Worm (Caenorhabditis elegans) whole organism, mixed stage, embryonic: ENCODE data around the gene ain-1.
A peak's percentile ranks its signal among the peaks of the same experiment; 100 is the strongest.

Experiments used
- M03D4.4 ChIP-seq: sonication (generic microtip); optimal IDR thresholded peaks from 2 replicates; lab custom pipeline; 2017; ENCODE audit warnings: mild to moderate bottlenecking, missing genetic modification characterization, missing compliant biosample characterization
- bed-3 ChIP-seq: fragments of 200-800 bp; sonication (Bioruptor generic); optimal IDR thresholded peaks from 3 replicates; lab custom pipeline; 2018; ENCODE audit warnings: mild to moderate bottlenecking, missing genetic modification characterization, moderate library complexity, missing compliant biosample characterization
- blmp-1 ChIP-seq: fragments of 150-350 bp; optimal IDR thresholded peaks from 2 replicates; lab custom pipeline; 2014; ENCODE audit warnings: missing biosample characterization, missing genetic modification characterization
- ceh-43 ChIP-seq: fragments of 200-800 bp; sonication (Bioruptor generic); optimal IDR thresholded peaks from 2 replicates; lab custom pipeline; 2018; ENCODE audit warnings: mild to moderate bottlenecking, missing genetic modification characterization, moderate library complexity, missing compliant biosample characterization
- ceh-83 ChIP-seq: fragments of 200-800 bp; sonication (Bioruptor generic); optimal IDR thresholded peaks from 2 replicates; lab custom pipeline; 2018; ENCODE audit warnings: mild to moderate bottlenecking, missing genetic modification characterization, missing compliant biosample characterization
- ces-1 ChIP-seq: fragments of 150-350 bp; optimal IDR thresholded peaks from 2 replicates; lab custom pipeline; 2014; ENCODE audit warnings: missing biosample characterization, missing genetic modification reagents, missing genetic modification characterization
- cnd-1 ChIP-seq: fragments of 200-800 bp; sonication (Bioruptor generic); optimal IDR thresholded peaks from 2 replicates; lab custom pipeline; 2018; ENCODE audit warnings: mild to moderate bottlenecking, missing genetic modification characterization, missing compliant biosample characterization
- drap-1 ChIP-seq: fragments of 200-800 bp; sonication (Bioruptor generic); optimal IDR thresholded peaks from 3 replicates; lab custom pipeline; 2018; ENCODE audit warnings: mild to moderate bottlenecking, missing genetic modification characterization, missing compliant biosample characterization
- elt-3 ChIP-seq: fragments of 150-350 bp; optimal IDR thresholded peaks from 2 replicates; lab custom pipeline; 2014; ENCODE audit warnings: missing biosample characterization, missing genetic modification characterization
- ham-2 ChIP-seq: fragments of 200-800 bp; sonication (Bioruptor generic); optimal IDR thresholded peaks from 2 replicates; lab custom pipeline; 2018; ENCODE audit warnings: mild to moderate bottlenecking, missing genetic modification characterization, missing compliant biosample characterization
- hlh-1 ChIP-seq: fragments of 150-350 bp; optimal IDR thresholded peaks from 2 replicates; lab custom pipeline; 2014; ENCODE audit warnings: missing biosample characterization, missing genetic modification reagents, missing genetic modification characterization
- lin-13 ChIP-seq: fragments of 150-350 bp; optimal IDR thresholded peaks from 2 replicates; lab custom pipeline; 2014; ENCODE audit warnings: missing biosample characterization, missing genetic modification characterization
- lin-32 ChIP-seq: fragments of 200-800 bp; sonication (Bioruptor generic); optimal IDR thresholded peaks from 2 replicates; lab custom pipeline; 2018; ENCODE audit warnings: mild to moderate bottlenecking, missing genetic modification characterization, missing compliant biosample characterization
- lsy-2 ChIP-seq: fragments of 150-350 bp; optimal IDR thresholded peaks from 2 replicates; lab custom pipeline; 2014; ENCODE audit warnings: missing biosample characterization, missing genetic modification characterization
- mab-5 ChIP-seq: fragments of 150-350 bp; optimal IDR thresholded peaks from 2 replicates; lab custom pipeline; 2014; ENCODE audit warnings: missing biosample characterization, missing genetic modification characterization
- mep-1 ChIP-seq: fragments of 150-350 bp; optimal IDR thresholded peaks from 2 replicates; lab custom pipeline; 2017; ENCODE audit warnings: missing biosample characterization, missing genetic modification reagents, missing genetic modification characterization, inconsistent platforms
- mls-2 ChIP-seq: sonication (generic microtip); optimal IDR thresholded peaks from 2 replicates; lab custom pipeline; 2016; ENCODE audit warnings: mild to moderate bottlenecking, missing genetic modification characterization, moderate library complexity, missing compliant biosample characterization
- nhr-2 ChIP-seq: fragments of 150-350 bp; optimal IDR thresholded peaks from 2 replicates; lab custom pipeline; 2014; ENCODE audit warnings: missing biosample characterization, missing genetic modification characterization
- nhr-237 ChIP-seq: fragments of 150-350 bp; optimal IDR thresholded peaks from 2 replicates; lab custom pipeline; 2014; ENCODE audit warnings: missing biosample characterization, missing genetic modification characterization
- nhr-28 ChIP-seq: fragments of 150-350 bp; optimal IDR thresholded peaks from 2 replicates; lab custom pipeline; 2014; ENCODE audit warnings: missing biosample characterization, missing genetic modification characterization
- nhr-76 ChIP-seq: sonication (generic microtip); optimal IDR thresholded peaks from 2 replicates; lab custom pipeline; 2017; ENCODE audit warnings: missing biosample characterization, missing genetic modification characterization
- pha-4 ChIP-seq: fragments of 150-350 bp; optimal IDR thresholded peaks from 2 replicates; lab custom pipeline; 2018; ENCODE audit warnings: missing biosample characterization, missing genetic modification reagents, missing genetic modification characterization
- sem-2 ChIP-seq: fragments of 200-800 bp; sonication (Bioruptor generic); optimal IDR thresholded peaks from 2 replicates; lab custom pipeline; 2018; ENCODE audit warnings: mild to moderate bottlenecking, missing genetic modification characterization, missing compliant biosample characterization
- sptf-1 ChIP-seq: sonication (generic microtip); optimal IDR thresholded peaks from 2 replicates; lab custom pipeline; 2017; ENCODE audit warnings: mild to moderate bottlenecking, missing genetic modification characterization, moderate library complexity, missing compliant biosample characterization
- unc-120 ChIP-seq: sonication (generic microtip); optimal IDR thresholded peaks from 2 replicates; lab custom pipeline; 2017; ENCODE audit warnings: missing genetic modification characterization, missing compliant biosample characterization; ENCODE audit not compliant: poor library complexity, severe bottlenecking
- unc-39 ChIP-seq: fragments of 150-350 bp; optimal IDR thresholded peaks from 2 replicates; lab custom pipeline; 2014; ENCODE audit warnings: missing biosample characterization, missing genetic modification characterization
- zip-8 ChIP-seq: fragments of 150-350 bp; optimal IDR thresholded peaks from 2 replicates; lab custom pipeline; 2014; ENCODE audit warnings: missing biosample characterization, missing genetic modification characterization
- ztf-11 ChIP-seq: fragments of 150-350 bp; optimal IDR thresholded peaks from 2 replicates; lab custom pipeline; 2014; ENCODE audit warnings: missing biosample characterization, missing genetic modification characterization

ain-1 gene

DNA sequence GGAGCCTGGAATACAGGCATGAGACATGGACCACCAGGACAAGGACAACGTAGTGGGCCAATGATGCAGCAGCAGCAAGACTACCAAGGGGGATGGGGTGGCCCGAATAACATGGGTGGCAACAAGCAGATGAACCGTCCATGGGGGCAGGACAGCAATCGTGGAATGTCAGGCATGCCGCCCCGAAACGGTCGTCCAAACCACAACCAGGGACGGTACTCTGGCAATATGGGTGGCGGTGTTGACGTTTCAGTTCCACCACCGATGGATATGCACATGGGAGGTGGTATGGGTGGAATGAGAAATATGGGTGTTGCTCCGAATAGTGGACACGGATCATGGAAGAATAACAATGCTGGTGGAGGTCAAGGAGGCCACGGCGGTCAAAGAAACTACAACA, 843 bp downstream of the ain-1 start:
- TF ChIP-seq drap-1 (GFP tag; lab: Kevin White, UChicago) (no peak), bed-3 (GFP tag; lab: Kevin White, UChicago) (no peak)

DNA sequence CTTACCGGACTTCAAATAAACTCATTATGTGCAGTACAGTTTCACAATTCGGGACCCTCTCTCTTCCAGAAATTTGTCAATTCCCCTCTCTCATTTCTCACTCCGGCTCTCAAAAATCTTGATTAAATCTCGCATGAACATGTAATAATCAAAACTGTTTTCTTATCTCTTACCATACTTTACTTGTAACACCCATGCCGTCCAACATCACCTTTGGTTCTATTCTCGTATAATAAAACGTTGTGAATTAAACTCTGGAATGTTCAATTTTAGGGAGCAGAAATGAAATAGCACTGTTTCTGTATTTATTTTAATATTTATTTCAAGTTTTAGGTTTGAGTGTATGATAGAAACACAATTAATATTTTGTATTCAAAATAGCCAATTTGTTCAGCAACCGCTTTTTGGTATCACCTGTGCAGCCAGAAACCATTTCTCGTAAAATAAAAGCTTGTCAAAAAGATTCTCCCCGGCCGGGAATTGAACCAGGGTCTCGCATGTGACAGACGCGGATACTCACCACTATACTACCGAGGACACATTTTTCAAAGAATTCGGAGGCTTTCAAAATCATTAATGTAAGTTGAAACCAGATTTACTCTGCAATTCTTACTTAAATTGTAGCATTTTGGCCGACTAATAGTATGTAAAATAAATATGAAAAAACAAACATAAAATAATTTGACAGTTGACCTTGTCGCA, 4.3 kb downstream of the ain-1 start:
- TF ChIP-seq sptf-1 (tag; lab: Kevin White, UChicago) (no peak), ceh-83 (GFP tag; lab: Kevin White, UChicago) (peak; percentile 29)

DNA sequence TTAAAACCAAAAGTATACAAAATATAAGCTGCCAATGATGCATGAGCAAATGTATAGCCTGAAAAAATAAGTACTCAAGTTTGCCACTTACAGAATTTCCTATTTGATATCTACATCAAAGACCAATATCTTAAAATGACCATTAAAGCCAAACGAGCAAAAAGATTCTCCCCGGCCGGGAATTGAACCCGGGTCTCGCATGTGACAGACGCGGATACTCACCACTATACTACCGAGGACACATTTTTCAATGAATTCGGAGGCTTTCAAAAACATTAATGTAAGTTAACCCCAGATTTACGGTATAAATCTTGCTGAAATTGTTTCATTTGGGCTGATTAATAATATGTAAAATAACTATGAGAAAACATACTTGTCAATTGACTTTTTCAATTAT, 4.9 kb downstream of the ain-1 start:
- TF ChIP-seq drap-1 (GFP tag; lab: Kevin White, UChicago) (no peak), unc-39 (tag; lab: Kevin White, UChicago) (no peak), mab-5 (tag; lab: Kevin White, UChicago) (no peak), unc-120 (no peak), hlh-1 (no peak), lin-13 (tag; lab: Kevin White, UChicago) (no peak), zip-8 (tag; lab: Kevin White, UChicago) (no peak), blmp-1 (tag; lab: Kevin White, UChicago) (no peak), nhr-28 (tag; lab: Kevin White, UChicago) (no peak), sem-2 (no peak)

DNA sequence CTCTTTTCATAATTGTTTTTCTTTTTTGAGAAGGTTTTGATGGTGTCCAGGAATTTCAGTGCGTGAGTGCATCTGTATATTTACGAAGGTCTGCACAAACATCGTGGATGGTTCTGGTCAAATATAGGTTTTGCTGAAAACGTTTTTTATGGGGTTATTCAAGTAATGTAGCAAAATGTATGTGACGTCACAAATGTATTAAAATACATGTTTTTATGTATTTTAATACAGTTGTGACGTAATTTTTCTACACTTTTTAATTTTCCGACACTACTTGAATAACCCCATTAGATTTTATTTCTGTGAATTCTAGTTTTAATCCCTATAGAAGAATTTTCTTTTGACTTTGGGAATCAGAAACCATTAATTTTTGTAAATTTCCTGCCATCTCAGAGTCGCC, 5.5 kb downstream of the ain-1 start:
- TF ChIP-seq zip-8 (tag; lab: Kevin White, UChicago) = peak; percentile 91
- no peak for TF ChIP-seq unc-39 (tag; lab: Kevin White, UChicago)
- no peak for TF ChIP-seq nhr-76 (tag; lab: Kevin White, UChicago)

DNA sequence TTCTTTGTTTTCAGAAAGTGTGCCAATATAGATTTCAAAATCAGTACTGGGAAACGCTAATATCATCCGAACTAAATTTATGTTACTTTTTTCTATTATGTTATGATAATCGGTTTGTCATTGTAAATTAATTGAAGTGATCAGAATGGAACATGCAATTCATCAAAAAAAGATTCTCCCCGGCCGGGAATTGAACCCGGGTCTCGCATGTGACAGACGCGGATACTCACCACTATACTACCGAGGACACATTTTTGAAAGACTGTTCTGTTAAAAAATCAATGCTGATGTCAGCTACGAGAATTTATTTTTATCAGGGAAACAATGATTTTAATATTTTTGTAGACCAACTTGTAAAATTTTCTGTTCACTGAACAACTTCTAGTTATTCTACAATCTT, 5.9 kb downstream of the ain-1 start:
- TF ChIP-seq unc-39 (tag; lab: Kevin White, UChicago) (no peak), mab-5 (tag; lab: Kevin White, UChicago) (no peak), unc-120 (no peak), ham-2 (GFP tag; lab: Kevin White, UChicago) (no peak), cnd-1 (no peak), sptf-1 (tag; lab: Kevin White, UChicago) (no peak), M03D4.4 (no peak), elt-3 (no peak), ztf-11 (tag; lab: Kevin White, UChicago) (no peak), hlh-1 (no peak), mls-2 (tag; lab: Kevin White, UChicago) (no peak), nhr-237 (tag; lab: Kevin White, UChicago) (no peak), pha-4 (no peak), lin-13 (tag; lab: Kevin White, UChicago) (no peak), nhr-28 (tag; lab: Kevin White, UChicago) (no peak), lin-32 (GFP tag; lab: Kevin White, UChicago) (no peak)

DNA sequence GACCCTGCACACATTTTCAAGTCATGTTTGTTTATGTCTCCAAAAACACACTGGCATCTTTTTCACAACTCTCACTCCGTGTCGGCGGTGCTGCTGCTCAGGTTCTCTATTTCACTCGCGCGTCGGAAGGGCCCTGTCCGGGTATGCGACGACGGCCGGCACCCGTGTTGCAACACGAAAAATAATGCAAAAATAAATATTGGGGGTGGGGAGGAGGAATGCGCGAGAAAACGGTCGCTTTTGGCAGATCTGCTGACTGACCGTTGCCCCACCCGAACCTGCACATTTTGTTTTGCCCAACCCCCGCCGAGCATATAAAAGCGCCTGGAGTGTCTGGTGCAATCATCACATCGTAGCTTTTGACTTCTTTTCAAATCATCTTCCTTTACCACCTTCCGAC, 8.2 kb downstream of the ain-1 start, which contains the start of gene cpg-19:
TSS of gene cpg-19 (plus strand) at position 341 of the 400 bp plus-strand sequence.
- no peak for TF ChIP-seq zip-8 (tag; lab: Kevin White, UChicago)
- no peak for TF ChIP-seq blmp-1 (tag; lab: Kevin White, UChicago)
- TF ChIP-seq mls-2 (tag; lab: Kevin White, UChicago) = no peak
- no peak for TF ChIP-seq pha-4
- TF ChIP-seq lin-32 (GFP tag; lab: Kevin White, UChicago) = no peak
- no peak for TF ChIP-seq ceh-43
- no peak for TF ChIP-seq ces-1 (GFP tag; lab: Kevin White, UChicago)
- TF ChIP-seq lin-13 (tag; lab: Kevin White, UChicago) = no peak
- no peak for TF ChIP-seq mep-1 (tag; lab: Kevin White, UChicago)
- no peak for TF ChIP-seq ham-2 (GFP tag; lab: Kevin White, UChicago)
- TF ChIP-seq lsy-2 (tag; lab: Kevin White, UChicago) = no peak
- TF ChIP-seq nhr-2 (tag; lab: Kevin White, UChicago) = no peak
- TF ChIP-seq nhr-237 (tag; lab: Kevin White, UChicago) = no peak
- no peak for TF ChIP-seq bed-3 (GFP tag; lab: Kevin White, UChicago)
- TF ChIP-seq unc-120 = no peak
